Fruit fly (Drosophila melanogaster) whole organism, embryonic: ENCODE results near the gene Esyt2.

Experiments
- Ada2b ChIP-seq: fragments of 200-800 bp; sonication (Bioruptor generic); IDR thresholded peaks from 2 replicates; pipeline ENCODE4 v1.3.6; 2022; ENCODE audit warnings: missing biosample characterization, missing genetic modification characterization
- Atf6 ChIP-seq: fragments of 200-800 bp; sonication (Bioruptor generic); IDR thresholded peaks from 2 replicates; pipeline ENCODE4 v1.3.6; 2022; ENCODE audit warnings: missing biosample characterization, missing genetic modification characterization
- CG1024 ChIP-seq: fragments of 200-800 bp; sonication (Bioruptor generic); IDR thresholded peaks from 2 replicates; pipeline ENCODE4 v1.3.6; 2022; ENCODE audit warnings: missing biosample characterization, missing genetic modification characterization
- CG11247 ChIP-seq: fragments of 200-800 bp; sonication (Bioruptor generic); IDR thresholded peaks from 2 replicates; pipeline ENCODE4 v1.3.6; 2022; ENCODE audit warnings: missing biosample characterization, missing genetic modification characterization
- CG11456 ChIP-seq: fragments of 200-800 bp; sonication (Bioruptor generic); IDR thresholded peaks from 3 replicates; pipeline ENCODE4 v1.3.6; 2022; ENCODE audit warnings: missing biosample characterization, missing genetic modification characterization
- CG13624 ChIP-seq: fragments of 200-800 bp; sonication (Bioruptor generic); optimal IDR thresholded peaks from 2 replicates; lab custom pipeline; 2016; ENCODE audit warnings: missing biosample characterization, missing genetic modification characterization
- CG14710 ChIP-seq: fragments of 200-800 bp; sonication (Bioruptor generic); optimal IDR thresholded peaks from 3 replicates; lab custom pipeline; 2019; ENCODE audit warnings: missing biosample characterization, mild to moderate bottlenecking, missing genetic modification characterization, moderate library complexity
- CG14860 ChIP-seq: fragments of 200-800 bp; sonication (Bioruptor generic); IDR thresholded peaks from 3 replicates; pipeline ENCODE4 v1.3.6; 2022; ENCODE audit warnings: missing biosample characterization, missing genetic modification characterization; ENCODE audit not compliant: partially characterized antibody
- CG15514 ChIP-seq: fragments of 200-800 bp; sonication (Bioruptor generic); optimal IDR thresholded peaks from 3 replicates; lab custom pipeline; 2017; ENCODE audit warnings: missing biosample characterization, missing genetic modification characterization, mild to moderate bottlenecking, moderate library complexity, missing genetic modification reagents
- CG16779 ChIP-seq: fragments of 200-800 bp; sonication (Bioruptor generic); IDR thresholded peaks from 2 replicates; pipeline ENCODE4 v1.3.6; 2022; ENCODE audit warnings: missing biosample characterization, missing genetic modification characterization
- CG17328 ChIP-seq: fragments of 200-800 bp; sonication (Bioruptor generic); IDR thresholded peaks from 2 replicates; pipeline ENCODE4 v1.3.6; 2022; ENCODE audit warnings: missing biosample characterization, missing genetic modification characterization
- CG17802 ChIP-seq: fragments of 200-800 bp; sonication (Bioruptor generic); optimal IDR thresholded peaks from 2 replicates; lab custom pipeline; 2018; ENCODE audit warnings: missing biosample characterization, mild to moderate bottlenecking, missing genetic modification characterization, moderate library complexity
- CG1792 ChIP-seq: fragments of 200-800 bp; sonication (Bioruptor generic); optimal IDR thresholded peaks from 2 replicates; lab custom pipeline; 2016; ENCODE audit warnings: missing biosample characterization, missing genetic modification characterization
- CG1832 ChIP-seq: fragments of 200-800 bp; sonication (Bioruptor generic); optimal IDR thresholded peaks from 2 replicates; lab custom pipeline; 2017; ENCODE audit warnings: missing biosample characterization, mild to moderate bottlenecking, missing genetic modification characterization, inconsistent platforms
- CG18764 ChIP-seq: fragments of 200-800 bp; sonication (Bioruptor generic); optimal IDR thresholded peaks from 3 replicates; lab custom pipeline; 2016; ENCODE audit warnings: missing biosample characterization, missing genetic modification characterization
- CG33213 ChIP-seq: fragments of 200-800 bp; sonication (Bioruptor generic); optimal IDR thresholded peaks from 3 replicates; lab custom pipeline; 2016; ENCODE audit warnings: missing biosample characterization, missing genetic modification characterization
- CG4424 ChIP-seq: fragments of 200-800 bp; sonication (Bioruptor generic); optimal IDR thresholded peaks from 3 replicates; lab custom pipeline; 2016; ENCODE audit warnings: missing biosample characterization, missing genetic modification characterization
- CG7839 ChIP-seq: fragments of 200-800 bp; sonication (Bioruptor generic); optimal IDR thresholded peaks from 3 replicates; lab custom pipeline; 2018; ENCODE audit warnings: missing biosample characterization, mild to moderate bottlenecking, missing genetic modification characterization, moderate library complexity
- CG8281 ChIP-seq: fragments of 200-800 bp; sonication (Bioruptor generic); optimal IDR thresholded peaks from 2 replicates; lab custom pipeline; 2018; ENCODE audit warnings: missing biosample characterization, mild to moderate bottlenecking, missing genetic modification characterization, moderate library complexity
- CG8478 ChIP-seq: fragments of >200 bp; optimal IDR thresholded peaks from 2 replicates; lab custom pipeline; 2018
- CG9797 ChIP-seq: fragments of 200-800 bp; sonication (Bioruptor generic); optimal IDR thresholded peaks from 3 replicates; lab custom pipeline; 2018; ENCODE audit warnings: missing biosample characterization, mild to moderate bottlenecking, missing genetic modification characterization
- CoRest ChIP-seq: fragments of 200-800 bp; sonication (Bioruptor generic); optimal IDR thresholded peaks from 3 replicates; lab custom pipeline; 2018; ENCODE audit warnings: missing biosample characterization, mild to moderate bottlenecking, missing genetic modification characterization, moderate library complexity
- D19B ChIP-seq: fragments of 200-800 bp; sonication (Bioruptor generic); optimal IDR thresholded peaks from 2 replicates; lab custom pipeline; 2017; ENCODE audit warnings: missing biosample characterization, mild to moderate bottlenecking, missing genetic modification characterization
- ERR ChIP-seq: fragments of 200-800 bp; sonication (Bioruptor generic); optimal IDR thresholded peaks from 2 replicates; lab custom pipeline; 2016; ENCODE audit warnings: missing biosample characterization, missing genetic modification characterization
- Fer3 ChIP-seq: fragments of 200-800 bp; sonication (Bioruptor generic); optimal IDR thresholded peaks from 2 replicates; lab custom pipeline; 2018; ENCODE audit warnings: missing biosample characterization, mild to moderate bottlenecking, missing genetic modification characterization, moderate library complexity
- GATAe ChIP-seq: fragments of 200-800 bp; sonication (Bioruptor generic); conservative IDR thresholded peaks from 2 replicates; pipeline ENCODE4 v1.3.6; 2022; ENCODE audit warnings: missing biosample characterization, missing genetic modification characterization
- HLH4C ChIP-seq: fragments of 200-800 bp; sonication (Bioruptor generic); IDR thresholded peaks from 3 replicates; pipeline ENCODE4 v1.3.6; 2022; ENCODE audit warnings: missing biosample characterization, missing genetic modification characterization; ENCODE audit not compliant: partially characterized antibody
- Hand ChIP-seq: fragments of 200-800 bp; sonication (Bioruptor generic); optimal IDR thresholded peaks from 2 replicates; lab custom pipeline; 2017; ENCODE audit warnings: mild to moderate bottlenecking, missing biosample characterization, missing genetic modification reagents, missing genetic modification characterization
- NC2α ChIP-seq: fragments of 200-800 bp; sonication (Bioruptor generic); optimal IDR thresholded peaks from 2 replicates; lab custom pipeline; 2016; ENCODE audit warnings: missing biosample characterization, missing genetic modification characterization
- Neu2 ChIP-seq: fragments of 200-800 bp; sonication (Bioruptor generic); optimal IDR thresholded peaks from 3 replicates; lab custom pipeline; 2016; ENCODE audit warnings: missing biosample characterization, missing genetic modification characterization, borderline replicate concordance
- Nf-YB ChIP-seq: fragments of 200-800 bp; sonication (Bioruptor generic); optimal IDR thresholded peaks from 3 replicates; lab custom pipeline; 2019; ENCODE audit warnings: missing biosample characterization, mild to moderate bottlenecking, missing genetic modification characterization, moderate library complexity
- Six4 ChIP-seq: fragments of 200-800 bp; sonication (Bioruptor generic); optimal IDR thresholded peaks from 2 replicates; lab custom pipeline; 2016; ENCODE audit warnings: missing biosample characterization, missing genetic modification characterization
- Trl ChIP-seq, 3 experiments: fragments of >200 bp in 2 of 3; fragments of 200-800 bp in 1 of 3; sonication (Bioruptor generic) in 1 of 3; optimal IDR thresholded peaks; 2 replicates in 1 of 3; 3 replicates in 2 of 3; lab custom pipeline; 2016 to 2017; ENCODE audit warnings: missing biosample characterization in 1 of 3, missing genetic modification characterization in 1 of 3
- ash1 ChIP-seq: fragments of 200-800 bp; sonication (Bioruptor generic); optimal IDR thresholded peaks from 2 replicates; lab custom pipeline; 2018; ENCODE audit warnings: missing biosample characterization, mild to moderate bottlenecking, missing genetic modification characterization
- croc ChIP-seq: fragments of 200-800 bp; sonication (Bioruptor generic); conservative IDR thresholded peaks from 3 replicates; pipeline ENCODE4 v1.3.6; 2022; ENCODE audit warnings: missing biosample characterization, missing genetic modification characterization
- cwo ChIP-seq: fragments of 200-800 bp; sonication (Bioruptor generic); optimal IDR thresholded peaks from 3 replicates; lab custom pipeline; 2017; ENCODE audit warnings: missing biosample characterization, missing genetic modification characterization, mild to moderate bottlenecking, moderate library complexity, missing genetic modification reagents
- disco-r ChIP-seq: fragments of 200-800 bp; sonication (Bioruptor generic); optimal IDR thresholded peaks from 2 replicates; lab custom pipeline; 2016; ENCODE audit warnings: missing biosample characterization, missing genetic modification characterization
- dpn ChIP-seq, 2 experiments: fragments of 200-800 bp; sonication (Bioruptor generic); optimal IDR thresholded peaks; 3 replicates each; lab custom pipeline; 2016; ENCODE audit warnings: missing biosample characterization in 2 of 2, missing genetic modification characterization in 2 of 2
- emc ChIP-seq: fragments of 200-800 bp; sonication (Bioruptor generic); optimal IDR thresholded peaks from 2 replicates; lab custom pipeline; 2016; ENCODE audit warnings: missing biosample characterization, missing genetic modification characterization
- eve ChIP-seq, 2 experiments: fragments of >200 bp; optimal IDR thresholded peaks; 2 replicates each; lab custom pipeline; 2017; ENCODE audit warnings: missing biosample characterization in 2 of 2, missing genetic modification characterization in 2 of 2
- gcm ChIP-seq: fragments of 200-800 bp; sonication (Bioruptor generic); optimal IDR thresholded peaks from 2 replicates; lab custom pipeline; 2019; ENCODE audit warnings: missing biosample characterization, mild to moderate bottlenecking, missing genetic modification characterization, moderate library complexity
- jumu ChIP-seq: fragments of 200-800 bp; sonication (Bioruptor generic); optimal IDR thresholded peaks from 3 replicates; lab custom pipeline; 2016; ENCODE audit warnings: missing biosample characterization, missing genetic modification characterization
- ken ChIP-seq: fragments of 200-800 bp; sonication (Bioruptor generic); IDR thresholded peaks from 3 replicates; pipeline ENCODE4 v1.3.6; 2022; ENCODE audit warnings: missing biosample characterization, missing genetic modification characterization
- mam ChIP-seq: fragments of 200-800 bp; sonication (Bioruptor generic); optimal IDR thresholded peaks from 3 replicates; lab custom pipeline; 2016; ENCODE audit warnings: missing biosample characterization, missing genetic modification characterization
- phol ChIP-seq: fragments of 200-800 bp; sonication (Bioruptor generic); optimal IDR thresholded peaks from 3 replicates; lab custom pipeline; 2018; ENCODE audit warnings: missing biosample characterization, mild to moderate bottlenecking, missing genetic modification characterization, moderate library complexity
- pzg ChIP-seq: fragments of 200-800 bp; sonication (Bioruptor generic); optimal IDR thresholded peaks from 3 replicates; lab custom pipeline; 2018; ENCODE audit warnings: missing biosample characterization, mild to moderate bottlenecking, missing genetic modification characterization, moderate library complexity
- row ChIP-seq: fragments of 200-800 bp; sonication (Bioruptor generic); IDR thresholded peaks from 3 replicates; pipeline ENCODE4 v1.3.6; 2022; ENCODE audit warnings: missing biosample characterization, missing genetic modification characterization
- schlank ChIP-seq: fragments of 200-800 bp; sonication (Bioruptor generic); optimal IDR thresholded peaks from 2 replicates; lab custom pipeline; 2018; ENCODE audit warnings: missing biosample characterization, mild to moderate bottlenecking, missing genetic modification characterization
- unpg ChIP-seq: fragments of 200-800 bp; sonication (Bioruptor generic); optimal IDR thresholded peaks from 3 replicates; lab custom pipeline; 2018; ENCODE audit warnings: missing biosample characterization, mild to moderate bottlenecking, missing genetic modification characterization, moderate library complexity
- vfl ChIP-seq: fragments of 200-800 bp; sonication (Bioruptor generic); optimal IDR thresholded peaks from 2 replicates; lab custom pipeline; 2016; ENCODE audit warnings: missing biosample characterization, missing genetic modification characterization
- wor ChIP-seq: fragments of 200-800 bp; sonication (Bioruptor generic); IDR thresholded peaks from 2 replicates; pipeline ENCODE4 v1.3.6; 2022; ENCODE audit warnings: missing biosample characterization, missing genetic modification characterization

The Esyt2 gene

dm6 chr3R:24586453-24586886 lies 42.0 kb downstream of the Esyt2 start (continued):
- TF ChIP-seq CG8478 (peak; percentile 71), schlank (tag; lab: Kevin White, UChicago) (no peak), CG9797 (GFP tag; lab: Kevin White, UChicago) (peak; percentile 38), CG7839 (tag; lab: Kevin White, UChicago) (no peak), D19B (no peak), GATAe (GFP tag; lab: Robert Waterston, UW) (no peak), Ada2b (GFP tag; lab: Robert Waterston, UW) (no peak), Trl (optimal IDR thresholded peaks at IDR 0.05; lab: Kevin White, UChicago) (peak; percentile 58 to 82), Trl (GFP tag; optimal IDR thresholded peaks at IDR 0.05; lab: Kevin White, UChicago) (peak; percentile 23), Neu2 (no peak), jumu (GFP tag; lab: Kevin White, UChicago) (no peak), CG17328 (GFP tag; lab: Robert Waterston, UW) (no peak), ken (no peak), CG13624 (GFP tag; lab: Kevin White, UChicago) (peak; percentile 90), eve (GFP tag; optimal IDR thresholded peaks at IDR 0.05; lab: Kevin White, UChicago) (no peak), CG1832 (GFP tag; lab: Kevin White, UChicago) (peak; percentile 98), gcm (no peak), pzg (GFP tag; lab: Kevin White, UChicago) (peak; percentile 65), NC2α (GFP tag; lab: Kevin White, UChicago) (no peak), unpg (GFP tag; lab: Kevin White, UChicago) (no peak), CG1792 (no peak), CG11247 (GFP tag; lab: Robert Waterston, UW) (no peak), CG11456 (GFP tag; lab: Robert Waterston, UW) (no peak), Atf6 (no peak), CG18764 (GFP tag; lab: Kevin White, UChicago) (no peak), cwo (GFP tag; lab: Kevin White, UChicago) (peak; percentile 52), Hand (GFP tag; lab: Kevin White, UChicago) (no peak), Six4 (GFP tag; lab: Kevin White, UChicago) (no peak), CG4424 (GFP tag; lab: Kevin White, UChicago) (no peak), dpn (GFP tag; optimal IDR thresholded peaks at IDR 0.05; lab: Kevin White, UChicago) (no peak), CG1024 (no peak), phol (tag; lab: Kevin White, UChicago) (peak; percentile 43), mam (peak; percentile 3), CG33213 (GFP tag; lab: Kevin White, UChicago) (peak; percentile 5), wor (GFP tag; lab: Robert Waterston, UW) (no peak), CG14710 (tag; lab: Kevin White, UChicago) (peak; percentile 31), emc (no peak), ash1 (GFP tag; lab: Kevin White, UChicago) (no peak), CoRest (tag; lab: Kevin White, UChicago) (peak; percentile 46), row (GFP tag; lab: Robert Waterston, UW) (no peak), vfl (GFP tag; lab: Kevin White, UChicago) (no peak), ERR (GFP tag; lab: Kevin White, UChicago) (peak; percentile 24), CG16779 (GFP tag; lab: Robert Waterston, UW) (no peak), Nf-YB (peak; percentile 28), HLH4C (GFP tag; lab: Robert Waterston, UW) (no peak), CG15514 (GFP tag; lab: Kevin White, UChicago) (peak; percentile 58), disco-r (GFP tag; lab: Kevin White, UChicago) (no peak), Fer3 (tag; lab: Kevin White, UChicago) (no peak), CG17802 (tag; lab: Kevin White, UChicago) (no peak), CG14860 (GFP tag; lab: Robert Waterston, UW) (no peak), croc (GFP tag; lab: Robert Waterston, UW) (no peak), CG8281 (no peak)
